Comparison of ENCODE assay signal across 1 fruit fly cellular context in the genomic region with DNA sequence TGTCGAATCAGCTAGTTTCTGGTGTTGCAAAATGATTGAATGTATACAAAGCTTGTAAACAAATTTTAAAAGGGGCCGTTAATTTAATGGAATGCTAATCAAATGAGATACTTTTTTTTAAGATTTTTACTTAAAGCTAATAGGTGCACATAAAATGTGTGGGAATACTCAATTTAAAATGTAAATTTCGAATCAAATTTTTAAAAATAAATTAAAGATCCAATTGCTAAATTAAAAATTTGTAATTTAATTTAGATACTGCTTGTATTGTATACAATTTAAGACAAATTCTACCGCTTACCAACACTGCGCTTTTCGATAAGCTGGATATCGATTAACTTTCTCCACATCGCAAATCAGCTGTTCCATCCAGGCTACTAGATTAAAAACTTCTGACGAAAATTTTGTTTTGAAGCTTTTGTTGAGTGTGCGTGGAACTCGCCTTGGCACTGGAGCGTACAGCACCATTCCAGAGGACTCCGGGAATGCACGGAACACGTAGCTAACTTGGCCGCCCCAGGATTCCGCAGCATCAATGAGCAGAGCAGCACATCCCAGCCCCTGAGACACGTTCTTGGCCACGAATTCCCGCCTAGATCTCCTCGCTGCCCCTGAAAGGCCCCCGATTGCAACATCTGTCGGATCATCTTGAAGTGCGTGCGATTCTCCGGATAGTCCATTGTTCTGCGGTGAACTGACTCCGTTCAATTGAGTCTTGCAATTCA.
TF ChIP-seq lines count a peak whose summit lies in the region.

A gene (minus strand): TSS at position 24 of the 725 bp plus-strand sequence.
A gene (plus strand): TSS at position 344 of the 725 bp plus-strand sequence.

TF ChIP-seq in whole organism, embryonic, 481 proteins besides CTCF, POLR2A, EP300 and RAD21 (continued from another document):
- peak; percentile 64 for TF ChIP-seq CG1602 (GFP tag; optimal IDR thresholded peaks at IDR 0.05; lab: Kevin White, UChicago)
- no peak for TF ChIP-seq Oaz (GFP tag; IDR thresholded peaks at IDR 0.05; lab: Robert Waterston, UW)
- TF ChIP-seq CG2120 (GFP tag; optimal IDR thresholded peaks at IDR 0.05; lab: Kevin White, UChicago): peak; percentile 84
- TF ChIP-seq NC2β (GFP tag; optimal IDR thresholded peaks at IDR 0.05; lab: Kevin White, UChicago): peak; percentile 18
- peak; percentile 71 for TF ChIP-seq CG7556 (GFP tag; optimal IDR thresholded peaks at IDR 0.05; lab: Kevin White, UChicago)
- TF ChIP-seq ERR (GFP tag; optimal IDR thresholded peaks at IDR 0.05; lab: Kevin White, UChicago): peak; percentile 40
- TF ChIP-seq salm (tag; optimal IDR thresholded peaks at IDR 0.05; lab: Kevin White, UChicago): peak; percentile 51
- TF ChIP-seq Trl (optimal IDR thresholded peaks at IDR 0.05; lab: Kevin White, UChicago): no peak
- TF ChIP-seq Trl (GFP tag; optimal IDR thresholded peaks at IDR 0.05; lab: Kevin White, UChicago): peak; percentile 59
- TF ChIP-seq CG17829 (tag; optimal IDR thresholded peaks at IDR 0.05; lab: Kevin White, UChicago): peak; percentile 74
- no peak for TF ChIP-seq trh (GFP tag; optimal IDR thresholded peaks at IDR 0.05; lab: Kevin White, UChicago)
- peak; percentile 63 for TF ChIP-seq Dref (GFP tag; IDR thresholded peaks at IDR 0.05; lab: Robert Waterston, UW)
- peak; percentile 21 for TF ChIP-seq Spps (tag; optimal IDR thresholded peaks at IDR 0.05; lab: Kevin White, UChicago)
- TF ChIP-seq exex (tag; optimal IDR thresholded peaks at IDR 0.05; lab: Kevin White, UChicago): peak; percentile 54
- TF ChIP-seq ttk (GFP tag; IDR thresholded peaks at IDR 0.05; lab: Robert Waterston, UW): no peak
- TF ChIP-seq CG4328 (GFP tag; optimal IDR thresholded peaks at IDR 0.05; lab: Kevin White, UChicago): peak; percentile 30
- TF ChIP-seq dysf (GFP tag; IDR thresholded peaks at IDR 0.05; lab: Robert Waterston, UW): peak; percentile 40; the same call in 1 of the 3 replicates
- TF ChIP-seq CG10979 (tag; optimal IDR thresholded peaks at IDR 0.05; lab: Kevin White, UChicago): peak; percentile 52
